Worm (Caenorhabditis elegans) whole organism, midembryonic: Measurements from ENCODE around the gene Y41G9A.5.

Source experiments
- T22C8.4 ChIP-seq: fragments of 200-800 bp; sonication (Bioruptor generic); IDR thresholded peaks from 2 replicates; pipeline ENCODE4 v1.3.6; 2022; ENCODE audit warnings: missing genetic modification characterization, missing compliant biosample characterization
- cog-1 ChIP-seq: sonication (generic microtip); optimal IDR thresholded peaks from 2 replicates; lab custom pipeline; 2016; ENCODE audit warnings: missing genetic modification characterization, missing compliant biosample characterization
- flt-1 ChIP-seq: fragments of 200-800 bp; sonication (Bioruptor generic); IDR thresholded peaks from 2 replicates; pipeline ENCODE4 v1.3.6; 2022; ENCODE audit warnings: missing genetic modification characterization, missing compliant biosample characterization
- klf-2 ChIP-seq: fragments of 200-800 bp; sonication (Bioruptor generic); conservative IDR thresholded peaks from 2 replicates; pipeline ENCODE4 v1.3.6; 2022; ENCODE audit warnings: missing genetic modification reagents, missing genetic modification characterization, missing compliant biosample characterization
- med-1 ChIP-seq: sonication (generic microtip); optimal IDR thresholded peaks from 2 replicates; lab custom pipeline; 2017; ENCODE audit warnings: missing genetic modification characterization, mild to moderate bottlenecking, missing compliant biosample characterization, antibody characterized with exemption, missing genetic modification reagents; ENCODE audit not compliant: insufficient read depth
- ref-1 ChIP-seq: fragments of 200-800 bp; sonication (Bioruptor generic); conservative IDR thresholded peaks from 2 replicates; pipeline ENCODE4 v1.3.6; 2022; ENCODE audit warnings: missing genetic modification reagents, missing genetic modification characterization, missing compliant biosample characterization
- tab-1 ChIP-seq: fragments of 200-800 bp; sonication (Bioruptor generic); IDR thresholded peaks from 2 replicates; pipeline ENCODE4 v1.3.6; 2022; ENCODE audit warnings: missing genetic modification characterization, missing compliant biosample characterization
- ztf-23 ChIP-seq: fragments of 200-800 bp; sonication (Bioruptor generic); IDR thresholded peaks from 2 replicates; pipeline ENCODE4 v1.3.6; 2022; ENCODE audit warnings: missing genetic modification reagents, missing genetic modification characterization, missing compliant biosample characterization
- ztf-29 ChIP-seq: fragments of 200-800 bp; sonication (Bioruptor generic); IDR thresholded peaks from 2 replicates; pipeline ENCODE4 v1.3.6; 2022; ENCODE audit warnings: missing genetic modification reagents, missing genetic modification characterization, missing compliant biosample characterization

Y41G9A.5 gene

DNA sequence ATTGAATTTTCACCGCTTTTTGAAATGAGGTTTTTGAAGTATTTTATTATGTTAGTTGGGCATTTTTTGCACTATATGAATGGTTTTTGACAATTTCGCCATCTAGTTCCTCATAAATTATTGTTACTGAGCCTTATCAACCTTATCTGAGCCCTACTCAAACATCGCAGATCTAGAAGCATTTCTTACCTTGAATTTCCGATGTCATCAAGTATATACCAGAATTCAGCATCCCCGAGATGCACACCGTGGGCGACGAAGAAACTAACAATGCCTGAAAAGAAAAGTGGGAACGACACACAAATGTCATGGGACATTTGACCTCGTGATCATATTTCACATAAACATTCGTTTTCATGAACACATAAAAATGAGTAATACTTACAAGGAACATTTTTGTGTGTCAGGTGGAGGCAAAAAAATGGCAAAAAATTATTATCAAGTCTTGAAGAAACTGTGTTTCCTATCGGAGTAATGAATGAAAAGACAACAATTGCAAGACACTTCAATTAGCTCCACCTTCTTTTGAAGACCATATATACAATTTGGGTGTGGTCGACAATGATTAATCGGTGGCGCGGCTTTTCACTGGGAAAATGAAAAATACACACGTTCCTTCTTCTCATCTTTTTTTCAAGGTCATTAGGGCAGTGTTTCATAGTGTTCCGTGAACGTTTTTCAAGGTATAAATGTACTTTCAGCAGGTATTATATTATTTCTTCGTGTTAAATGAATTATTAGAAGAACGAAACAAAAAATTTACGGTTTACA is 26.0 kb downstream of the Y41G9A.5 start:
- no peak for TF ChIP-seq cog-1 (tag; lab: Kevin White, UChicago)
- no peak for TF ChIP-seq ref-1 (GFP tag; lab: Robert Waterston, UW)

- no peak for TF ChIP-seq flt-1
- TF ChIP-seq ref-1 (GFP tag; lab: Robert Waterston, UW): no peak
- no peak for TF ChIP-seq med-1
- TF ChIP-seq ztf-29 (GFP tag; lab: Robert Waterston, UW): no peak
- TF ChIP-seq cog-1 (tag; lab: Kevin White, UChicago): no peak
Measured at ce11 chrX:2975421-2975820, 29.0 kb downstream of the Y41G9A.5 start.

DNA sequence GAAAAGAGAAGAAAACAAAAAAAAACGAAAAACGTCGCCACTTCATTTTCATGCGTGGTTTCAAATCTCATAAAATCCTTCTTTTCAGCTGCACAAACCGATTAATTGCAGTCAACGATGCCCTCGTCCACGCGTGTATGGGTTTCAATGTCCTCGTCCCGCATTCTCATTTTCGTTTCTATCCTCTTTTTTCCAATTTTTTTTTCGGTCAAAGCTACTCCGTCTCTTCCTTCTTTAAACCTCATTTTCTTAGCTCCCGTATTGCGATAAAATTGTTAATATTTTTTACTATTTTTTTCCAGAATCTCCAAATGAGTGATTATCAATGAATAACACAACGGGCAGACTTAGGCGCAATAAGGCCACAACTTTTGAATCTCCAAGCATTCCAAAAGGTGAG is 29.7 kb downstream of the Y41G9A.5 start, which contains the start of gene aakg-3:
TSS of gene aakg-3 (plus strand) at position 301 of the 400 bp plus-strand sequence.
- no peak for TF ChIP-seq klf-2 (GFP tag; lab: Robert Waterston, UW)
- no peak for TF ChIP-seq flt-1
- TF ChIP-seq ztf-29 (GFP tag; lab: Robert Waterston, UW): no peak
- TF ChIP-seq cog-1 (tag; lab: Kevin White, UChicago): no peak
- no peak for TF ChIP-seq ztf-23
- no peak for TF ChIP-seq T22C8.4 (GFP tag; lab: Robert Waterston, UW)
- TF ChIP-seq med-1: no peak
- TF ChIP-seq tab-1 (GFP tag; lab: Robert Waterston, UW): no peak
- TF ChIP-seq ref-1 (GFP tag; lab: Robert Waterston, UW): no peak

- no peak for TF ChIP-seq ztf-29 (GFP tag; lab: Robert Waterston, UW)
- TF ChIP-seq flt-1: no peak
- TF ChIP-seq T22C8.4 (GFP tag; lab: Robert Waterston, UW): no peak
- no peak for TF ChIP-seq ref-1 (GFP tag; lab: Robert Waterston, UW)
- no peak for TF ChIP-seq med-1
Measured at ce11 chrX:2978100-2978499, 31.6 kb downstream of the Y41G9A.5 start.

ce11 chrX:2981715-2982114 is 35.2 kb downstream of the Y41G9A.5 start, which contains the start of gene nspg-5:
Gene nspg-5 (plus strand): TSS chrX:2982015.
- no peak for TF ChIP-seq ztf-29 (GFP tag; lab: Robert Waterston, UW)
- TF ChIP-seq T22C8.4 (GFP tag; lab: Robert Waterston, UW): no peak
- TF ChIP-seq ztf-23: no peak
- TF ChIP-seq med-1: no peak
- TF ChIP-seq flt-1: no peak
- no peak for TF ChIP-seq klf-2 (GFP tag; lab: Robert Waterston, UW)
- no peak for TF ChIP-seq cog-1 (tag; lab: Kevin White, UChicago)
- no peak for TF ChIP-seq ref-1 (GFP tag; lab: Robert Waterston, UW)
- TF ChIP-seq tab-1 (GFP tag; lab: Robert Waterston, UW): no peak

- TF ChIP-seq ztf-23: no peak
- no peak for TF ChIP-seq med-1
- no peak for TF ChIP-seq T22C8.4 (GFP tag; lab: Robert Waterston, UW)
Measured at ce11 chrX:2983996-2984395, 37.5 kb downstream of the Y41G9A.5 start, which contains the start of gene osm-5. Gene osm-5 (plus strand): TSS chrX:2984263.

DNA sequence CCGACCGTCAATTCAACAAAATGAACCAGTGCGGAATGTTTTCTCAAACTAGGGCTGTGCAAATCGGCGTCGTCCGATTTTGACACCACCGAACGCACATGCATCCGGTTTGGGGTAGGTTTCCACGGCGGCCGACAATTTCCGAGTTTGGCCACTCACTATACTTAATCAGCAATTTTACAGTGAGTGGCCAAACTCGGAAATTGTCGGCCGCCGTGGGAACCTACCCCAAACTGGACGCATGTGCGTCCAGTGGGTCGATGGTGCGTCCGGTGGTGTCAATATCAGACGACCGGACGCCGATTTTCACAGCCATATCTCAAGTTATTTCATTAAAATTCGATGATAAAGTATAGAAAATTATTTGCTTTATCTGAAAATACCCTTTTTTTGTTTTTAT is 43.7 kb downstream of the Y41G9A.5 start:
- TF ChIP-seq ztf-23 (no peak), flt-1 (no peak), med-1 (no peak), klf-2 (GFP tag; lab: Robert Waterston, UW) (no peak), T22C8.4 (GFP tag; lab: Robert Waterston, UW) (no peak)

DNA sequence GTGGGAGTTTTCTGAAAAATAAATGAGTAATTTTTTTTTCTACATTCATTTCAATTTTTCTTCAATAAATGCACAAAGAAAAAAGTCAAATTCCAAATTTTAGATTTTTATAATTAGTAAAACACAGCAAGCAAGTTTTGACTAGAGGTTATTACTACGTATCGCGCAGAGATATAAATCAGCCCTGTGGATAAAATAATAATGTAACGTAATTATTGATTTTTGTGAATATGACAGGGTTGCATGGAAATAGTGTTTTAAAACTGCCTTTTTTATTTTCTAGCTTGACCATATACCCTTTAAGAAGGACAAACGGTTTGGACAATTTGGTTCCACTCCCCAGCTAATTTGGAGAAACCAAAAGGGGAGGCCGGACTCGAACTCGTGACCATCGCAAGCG is 49.9 kb downstream of the Y41G9A.5 start:
- TF ChIP-seq ztf-23 (no peak), ztf-29 (GFP tag; lab: Robert Waterston, UW) (no peak), T22C8.4 (GFP tag; lab: Robert Waterston, UW) (0 out of 2 replicates have a peak, but pooled peaks have one; percentile 33), med-1 (no peak), cog-1 (tag; lab: Kevin White, UChicago) (no peak), tab-1 (GFP tag; lab: Robert Waterston, UW) (no peak)

DNA sequence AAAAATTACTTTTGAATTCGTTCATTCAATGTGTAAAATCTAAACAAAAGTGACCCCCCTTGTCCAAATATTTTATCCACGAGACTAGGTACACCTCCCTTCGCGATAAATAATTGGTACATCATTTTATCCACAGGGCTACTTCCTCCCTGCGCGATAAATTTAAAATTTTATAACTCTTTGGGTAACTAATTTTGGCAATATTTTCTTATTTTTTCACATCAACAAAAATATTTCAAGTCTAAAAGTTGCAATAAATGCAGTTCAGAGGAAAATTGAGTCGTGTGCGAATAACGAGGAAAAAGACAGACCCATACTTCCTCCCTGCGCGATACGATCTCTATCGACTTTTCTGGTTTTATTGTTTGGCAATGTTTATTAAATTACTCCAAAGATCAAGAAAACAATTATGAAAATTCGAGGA is 50.5 kb downstream of the Y41G9A.5 start:
- TF ChIP-seq med-1 (peak; percentile 57), ref-1 (GFP tag; lab: Robert Waterston, UW) (no peak), cog-1 (tag; lab: Kevin White, UChicago) (peak; percentile 98), T22C8.4 (GFP tag; lab: Robert Waterston, UW) (peak; percentile 57; the same call in 1 of the 2 replicates), flt-1 (peak; percentile 88), ztf-29 (GFP tag; lab: Robert Waterston, UW) (no peak; the same call in 1 of the 2 replicates), tab-1 (GFP tag; lab: Robert Waterston, UW) (0 out of 2 replicates have a peak, but pooled peaks have one; percentile 45), klf-2 (GFP tag; lab: Robert Waterston, UW) (peak; percentile 87), ztf-23 (peak; percentile 83)
